Fruit fly (Drosophila melanogaster) whole organism, embryonic: Measurements from ENCODE around the gene Rab14.
A peak's percentile ranks its signal among the peaks of the same experiment; 100 is the strongest.

Experiments used
- CG1024 ChIP-seq: fragments of 200-800 bp; sonication (Bioruptor generic); IDR thresholded peaks from 2 replicates; pipeline ENCODE4 v1.3.6; 2022; ENCODE audit warnings: missing biosample characterization, missing genetic modification characterization
- CG11093 ChIP-seq: fragments of 200-800 bp; sonication (Bioruptor generic); IDR thresholded peaks from 3 replicates; pipeline ENCODE4 v1.3.6; 2022; ENCODE audit warnings: missing biosample characterization, missing genetic modification characterization
- CG12219 ChIP-seq: fragments of 200-800 bp; sonication (Bioruptor generic); optimal IDR thresholded peaks from 3 replicates; lab custom pipeline; 2018; ENCODE audit warnings: missing biosample characterization, mild to moderate bottlenecking, missing genetic modification characterization
- CG13894 ChIP-seq: fragments of 200-800 bp; sonication (Bioruptor generic); optimal IDR thresholded peaks from 3 replicates; lab custom pipeline; 2018; ENCODE audit warnings: missing biosample characterization, mild to moderate bottlenecking, missing genetic modification characterization, moderate library complexity
- CG14710 ChIP-seq: fragments of 200-800 bp; sonication (Bioruptor generic); optimal IDR thresholded peaks from 3 replicates; lab custom pipeline; 2019; ENCODE audit warnings: missing biosample characterization, mild to moderate bottlenecking, missing genetic modification characterization, moderate library complexity
- CG14860 ChIP-seq: fragments of 200-800 bp; sonication (Bioruptor generic); IDR thresholded peaks from 3 replicates; pipeline ENCODE4 v1.3.6; 2022; ENCODE audit warnings: missing biosample characterization, missing genetic modification characterization; ENCODE audit not compliant: partially characterized antibody
- CG1603 ChIP-seq: fragments of 200-800 bp; sonication (Bioruptor generic); optimal IDR thresholded peaks from 2 replicates; lab custom pipeline; 2019; ENCODE audit warnings: missing biosample characterization, mild to moderate bottlenecking, missing genetic modification characterization, moderate library complexity
- CG18262 ChIP-seq: fragments of 200-800 bp; optimal IDR thresholded peaks from 3 replicates; lab custom pipeline; 2019; ENCODE audit warnings: missing biosample characterization, mild to moderate bottlenecking, missing genetic modification characterization, moderate library complexity
- CG2120 ChIP-seq: fragments of 200-800 bp; sonication (Bioruptor generic); optimal IDR thresholded peaks from 3 replicates; lab custom pipeline; 2016; ENCODE audit warnings: missing biosample characterization, missing genetic modification characterization
- CG2202 ChIP-seq: fragments of 200-800 bp; sonication (Bioruptor generic); optimal IDR thresholded peaks from 2 replicates; lab custom pipeline; 2018; ENCODE audit warnings: missing biosample characterization, mild to moderate bottlenecking, missing genetic modification characterization
- CG31388 ChIP-seq: fragments of 200-800 bp; sonication (Bioruptor generic); optimal IDR thresholded peaks from 2 replicates; lab custom pipeline; 2016; ENCODE audit warnings: missing biosample characterization, missing genetic modification characterization
- CG3995 ChIP-seq: fragments of 200-800 bp; sonication (Bioruptor generic); optimal IDR thresholded peaks from 3 replicates; lab custom pipeline; 2016; ENCODE audit warnings: missing biosample characterization, missing genetic modification characterization
- CG4328 ChIP-seq: fragments of 200-800 bp; sonication (Bioruptor generic); optimal IDR thresholded peaks from 3 replicates; lab custom pipeline; 2017; ENCODE audit warnings: missing biosample characterization, missing genetic modification reagents, missing genetic modification characterization
- CG4360 ChIP-seq: fragments of 200-800 bp; sonication (Bioruptor generic); IDR thresholded peaks from 2 replicates; pipeline ENCODE4 v1.3.6; 2022; ENCODE audit warnings: missing biosample characterization, missing genetic modification characterization
- CG6254 ChIP-seq: fragments of 200-800 bp; sonication (Bioruptor generic); optimal IDR thresholded peaks from 3 replicates; lab custom pipeline; 2017; ENCODE audit warnings: mild to moderate bottlenecking, missing biosample characterization, missing genetic modification reagents, missing genetic modification characterization
- CG8359 ChIP-seq: fragments of 200-800 bp; sonication (Bioruptor generic); optimal IDR thresholded peaks from 2 replicates; lab custom pipeline; 2017; ENCODE audit warnings: missing biosample characterization, mild to moderate bottlenecking, missing genetic modification characterization, borderline replicate concordance
- Drgx ChIP-seq: fragments of 200-800 bp; sonication (Bioruptor generic); IDR thresholded peaks from 2 replicates; pipeline ENCODE4 v1.3.6; 2022; ENCODE audit warnings: missing biosample characterization, missing genetic modification characterization
- E2f1 ChIP-seq: fragments of 200-800 bp; sonication (Bioruptor generic); IDR thresholded peaks from 2 replicates; pipeline ENCODE4 v1.3.6; 2022; ENCODE audit warnings: missing biosample characterization, missing genetic modification characterization
- Fer3 ChIP-seq: fragments of 200-800 bp; sonication (Bioruptor generic); optimal IDR thresholded peaks from 2 replicates; lab custom pipeline; 2018; ENCODE audit warnings: missing biosample characterization, mild to moderate bottlenecking, missing genetic modification characterization, moderate library complexity
- NFAT ChIP-seq: fragments of 200-800 bp; sonication (Bioruptor generic); IDR thresholded peaks from 2 replicates; pipeline ENCODE4 v1.3.6; 2022; ENCODE audit warnings: missing biosample characterization, missing genetic modification characterization
- PHDP ChIP-seq: fragments of 200-800 bp; sonication (Bioruptor generic); optimal IDR thresholded peaks from 3 replicates; lab custom pipeline; 2018; ENCODE audit warnings: missing biosample characterization, mild to moderate bottlenecking, missing genetic modification characterization, moderate library complexity
- Ptx1 ChIP-seq: fragments of 200-800 bp; sonication (Bioruptor generic); IDR thresholded peaks from 2 replicates; pipeline ENCODE4 v1.3.6; 2022; ENCODE audit warnings: missing biosample characterization, missing genetic modification characterization
- Stat92E ChIP-seq, 3 experiments: fragments of >200 bp in 2 of 3; fragments of 200-800 bp in 1 of 3; sonication (Bioruptor generic) in 1 of 3; optimal IDR thresholded peaks; 2 replicates each; lab custom pipeline; 2017 to 2019; ENCODE audit warnings: missing biosample characterization in 3 of 3, missing genetic modification characterization in 3 of 3, mild to moderate bottlenecking in 1 of 3, moderate library complexity in 1 of 3
- YL-1 ChIP-seq: fragments of 200-800 bp; sonication (Bioruptor generic); optimal IDR thresholded peaks from 3 replicates; lab custom pipeline; 2017; ENCODE audit warnings: missing biosample characterization, mild to moderate bottlenecking, missing genetic modification characterization
- bsh ChIP-seq, 2 experiments: fragments of 200-800 bp; sonication (Bioruptor generic); optimal IDR thresholded peaks; 2 replicates each; lab custom pipeline; 2017 to 2018; ENCODE audit warnings: mild to moderate bottlenecking in 2 of 2, missing biosample characterization in 2 of 2, missing genetic modification characterization in 2 of 2, moderate library complexity in 1 of 2
- cad ChIP-seq: fragments of >200 bp; optimal IDR thresholded peaks from 2 replicates; lab custom pipeline; 2017; ENCODE audit warnings: missing biosample characterization, missing genetic modification characterization
- emc ChIP-seq: fragments of 200-800 bp; sonication (Bioruptor generic); optimal IDR thresholded peaks from 2 replicates; lab custom pipeline; 2016; ENCODE audit warnings: missing biosample characterization, missing genetic modification characterization
- fd96Cb ChIP-seq: fragments of 200-800 bp; sonication (Bioruptor generic); optimal IDR thresholded peaks from 2 replicates; lab custom pipeline; 2018; ENCODE audit warnings: missing biosample characterization, mild to moderate bottlenecking, missing genetic modification characterization, moderate library complexity
- ftz-f1 ChIP-seq: fragments of 200-800 bp; sonication (Bioruptor generic); optimal IDR thresholded peaks from 2 replicates; lab custom pipeline; 2016; ENCODE audit warnings: missing biosample characterization, missing genetic modification characterization
- gem ChIP-seq: fragments of 200-800 bp; sonication (Bioruptor generic); optimal IDR thresholded peaks from 2 replicates; lab custom pipeline; 2019; ENCODE audit warnings: missing biosample characterization, mild to moderate bottlenecking, missing genetic modification characterization, moderate library complexity
- grau ChIP-seq: fragments of 200-800 bp; optimal IDR thresholded peaks from 3 replicates; lab custom pipeline; 2019; ENCODE audit warnings: missing biosample characterization, mild to moderate bottlenecking, missing genetic modification characterization, moderate library complexity
- gsb-n ChIP-seq: fragments of 200-800 bp; sonication (Bioruptor generic); optimal IDR thresholded peaks from 3 replicates; lab custom pipeline; 2018; ENCODE audit warnings: missing biosample characterization, mild to moderate bottlenecking, missing genetic modification characterization
- gt ChIP-seq: fragments of 200-800 bp; sonication (Bioruptor generic); IDR thresholded peaks from 2 replicates; pipeline ENCODE4 v1.3.6; 2022; ENCODE audit warnings: missing biosample characterization, missing genetic modification characterization
- hbn ChIP-seq: fragments of 200-800 bp; sonication (Bioruptor generic); IDR thresholded peaks from 2 replicates; pipeline ENCODE4 v1.3.6; 2022; ENCODE audit warnings: missing biosample characterization, missing genetic modification characterization; ENCODE audit not compliant: partially characterized antibody
- her ChIP-seq: fragments of 200-800 bp; sonication (Bioruptor generic); optimal IDR thresholded peaks from 2 replicates; lab custom pipeline; 2016; ENCODE audit warnings: missing biosample characterization, missing genetic modification characterization
- ken ChIP-seq: fragments of 200-800 bp; sonication (Bioruptor generic); IDR thresholded peaks from 3 replicates; pipeline ENCODE4 v1.3.6; 2022; ENCODE audit warnings: missing biosample characterization, missing genetic modification characterization
- lov ChIP-seq, 2 experiments: fragments of 200-800 bp in 1 of 2; fragments of >200 bp in 1 of 2; sonication (Bioruptor generic) in 1 of 2; IDR thresholded peaks in 1 of 2; optimal IDR thresholded peaks in 1 of 2; 2 replicates in 1 of 2; 3 replicates in 1 of 2; pipeline versions ENCODE4 v1.3.6 to Lab custom; 2017 to 2022; ENCODE audit warnings: missing biosample characterization in 1 of 2, missing genetic modification characterization in 1 of 2
- mam ChIP-seq: fragments of 200-800 bp; sonication (Bioruptor generic); optimal IDR thresholded peaks from 3 replicates; lab custom pipeline; 2016; ENCODE audit warnings: missing biosample characterization, missing genetic modification characterization
- mirr ChIP-seq: fragments of 200-800 bp; sonication (Bioruptor generic); optimal IDR thresholded peaks from 3 replicates; lab custom pipeline; 2018; ENCODE audit warnings: missing biosample characterization, mild to moderate bottlenecking, missing genetic modification characterization
- nerfin-2 ChIP-seq: fragments of 200-800 bp; sonication (Bioruptor generic); IDR thresholded peaks from 2 replicates; pipeline ENCODE4 v1.3.6; 2022; ENCODE audit warnings: missing biosample characterization, missing genetic modification characterization; ENCODE audit not compliant: partially characterized antibody
- nom ChIP-seq: fragments of 200-800 bp; sonication (Bioruptor generic); optimal IDR thresholded peaks from 2 replicates; lab custom pipeline; 2017; ENCODE audit warnings: missing biosample characterization, missing genetic modification characterization, mild to moderate bottlenecking, moderate library complexity, missing genetic modification reagents
- salm ChIP-seq: fragments of 200-800 bp; sonication (Bioruptor generic); optimal IDR thresholded peaks from 2 replicates; lab custom pipeline; 2018; ENCODE audit warnings: missing biosample characterization, mild to moderate bottlenecking, missing genetic modification characterization
- seq ChIP-seq: fragments of 200-800 bp; sonication (Bioruptor generic); IDR thresholded peaks from 2 replicates; pipeline ENCODE4 v1.3.6; 2022; ENCODE audit warnings: missing biosample characterization, missing genetic modification characterization
- sima ChIP-seq: fragments of 200-800 bp; sonication (Bioruptor generic); optimal IDR thresholded peaks from 2 replicates; lab custom pipeline; 2016; ENCODE audit warnings: missing biosample characterization, missing genetic modification characterization
- tna ChIP-seq: fragments of 200-800 bp; sonication (Bioruptor generic); IDR thresholded peaks from 2 replicates; pipeline ENCODE4 v1.3.6; 2022; ENCODE audit warnings: missing biosample characterization, missing genetic modification characterization; ENCODE audit not compliant: partially characterized antibody
- trem ChIP-seq: fragments of 200-800 bp; optimal IDR thresholded peaks from 3 replicates; lab custom pipeline; 2019; ENCODE audit warnings: missing biosample characterization, mild to moderate bottlenecking, missing genetic modification characterization, moderate library complexity
- trh ChIP-seq: fragments of 200-800 bp; sonication (Bioruptor generic); optimal IDR thresholded peaks from 2 replicates; lab custom pipeline; 2016; ENCODE audit warnings: missing biosample characterization, missing genetic modification characterization
- usp ChIP-seq: fragments of >200 bp; optimal IDR thresholded peaks from 2 replicates; lab custom pipeline; 2017; ENCODE audit warnings: missing biosample characterization, missing genetic modification characterization
- vnd ChIP-seq: fragments of 200-800 bp; sonication (Bioruptor generic); IDR thresholded peaks from 3 replicates; pipeline ENCODE4 v1.3.6; 2022; ENCODE audit warnings: missing biosample characterization, missing genetic modification characterization; ENCODE audit not compliant: partially characterized antibody
- zen2 ChIP-seq: fragments of 200-800 bp; sonication (Bioruptor generic); IDR thresholded peaks from 3 replicates; pipeline ENCODE4 v1.3.6; 2022; ENCODE audit warnings: missing biosample characterization, missing genetic modification characterization; ENCODE audit not compliant: partially characterized antibody

Rab14 gene

DNA sequence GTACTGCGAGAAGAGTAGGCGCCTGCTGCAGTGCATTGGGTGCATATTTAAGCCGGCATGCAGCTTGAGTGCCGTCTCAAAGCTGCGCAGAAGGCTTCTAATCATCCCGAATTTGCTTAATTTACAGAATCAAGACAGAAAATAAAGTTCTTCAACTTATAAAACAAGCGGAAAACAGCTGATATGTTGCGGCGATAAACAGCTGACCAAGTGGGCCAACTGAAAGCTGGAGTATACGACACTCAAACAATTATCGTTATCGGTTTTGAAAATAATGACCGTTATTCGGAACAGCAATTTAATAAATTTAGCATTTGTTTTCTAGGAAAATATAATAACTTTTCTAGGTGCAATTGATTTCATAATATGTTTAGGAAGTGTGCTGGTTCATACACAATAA lies 6.3 kb upstream of the Rab14 start, which contains the start of gene mTTF (continued):
- no peak for TF ChIP-seq CG4360 (GFP tag; lab: Robert Waterston, UW)
- no peak for TF ChIP-seq CG18262 (tag; lab: Kevin White, UChicago)
- no peak for TF ChIP-seq CG2202 (tag; lab: Kevin White, UChicago)
- TF ChIP-seq E2f1 (GFP tag; lab: Robert Waterston, UW), result no peak
- TF ChIP-seq usp (GFP tag; lab: Kevin White, UChicago), result no peak
- no peak for TF ChIP-seq trh (GFP tag; lab: Kevin White, UChicago)
- no peak for TF ChIP-seq sima (GFP tag; lab: Kevin White, UChicago)
- TF ChIP-seq ken (GFP tag; lab: Robert Waterston, UW), result no peak
- no peak for TF ChIP-seq CG1024 (GFP tag; lab: Robert Waterston, UW)
- no peak for TF ChIP-seq CG2120 (GFP tag; lab: Kevin White, UChicago)
- TF ChIP-seq CG14860, result peak; percentile 36; the same call in 1 of the 3 replicates
- no peak for TF ChIP-seq CG8359 (GFP tag; lab: Kevin White, UChicago)
- TF ChIP-seq mam (GFP tag; lab: Kevin White, UChicago), result no peak
- no peak for TF ChIP-seq seq (GFP tag; lab: Robert Waterston, UW)
- TF ChIP-seq Drgx (GFP tag; lab: Robert Waterston, UW), result no peak
- peak; percentile 40 for TF ChIP-seq CG14710 (tag; lab: Kevin White, UChicago)
- no peak for TF ChIP-seq tna (GFP tag; lab: Robert Waterston, UW)
- peak; percentile 4; the same call in 1 of the 2 replicates for TF ChIP-seq NFAT (GFP tag; lab: Robert Waterston, UW)
- no peak for TF ChIP-seq vnd
- no peak for TF ChIP-seq CG3995
- TF ChIP-seq CG31388 (GFP tag; lab: Kevin White, UChicago), result no peak
- peak; percentile 56; the same call in 1 of the 2 replicates for TF ChIP-seq hbn (GFP tag; lab: Robert Waterston, UW)
- peak; percentile 50 for TF ChIP-seq trem
- TF ChIP-seq CG4328, result no peak
- TF ChIP-seq Stat92E (GFP tag; optimal IDR thresholded peaks at IDR 0.05; lab: Kevin White, UChicago), result no peak
- no peak for TF ChIP-seq bsh (GFP tag; optimal IDR thresholded peaks at IDR 0.05; lab: Kevin White, UChicago)
- no peak for TF ChIP-seq salm (tag; lab: Kevin White, UChicago)
- TF ChIP-seq nom, result no peak
- no peak for TF ChIP-seq her (GFP tag; lab: Kevin White, UChicago)
- no peak for TF ChIP-seq Fer3 (tag; lab: Kevin White, UChicago)
- no peak for TF ChIP-seq gem
- no peak for TF ChIP-seq CG11093 (GFP tag; lab: Robert Waterston, UW)
- no peak for TF ChIP-seq emc (GFP tag; lab: Kevin White, UChicago)
- no peak for TF ChIP-seq Ptx1 (GFP tag; lab: Robert Waterston, UW)
- TF ChIP-seq zen2 (GFP tag; lab: Robert Waterston, UW), result no peak
- no peak for TF ChIP-seq CG6254 (GFP tag; lab: Kevin White, UChicago)
- 0 out of 2 replicates have a peak, but pooled peaks have one; percentile 10 for TF ChIP-seq nerfin-2 (GFP tag; lab: Robert Waterston, UW)
- TF ChIP-seq mirr, result no peak
- no peak for TF ChIP-seq lov (optimal IDR thresholded peaks at IDR 0.05; lab: Kevin White, UChicago)
- TF ChIP-seq lov (GFP tag; IDR thresholded peaks at IDR 0.05; lab: Robert Waterston, UW), result no peak
- no peak for TF ChIP-seq ftz-f1 (GFP tag; lab: Kevin White, UChicago)
- peak; percentile 28 for TF ChIP-seq YL-1
- TF ChIP-seq PHDP (tag; lab: Kevin White, UChicago), result no peak
- TF ChIP-seq fd96Cb, result no peak
- TF ChIP-seq CG1603 (tag; lab: Kevin White, UChicago), result peak; percentile 72
- TF ChIP-seq CG13894 (tag; lab: Kevin White, UChicago), result no peak
- no peak for TF ChIP-seq cad
- TF ChIP-seq CG12219 (GFP tag; lab: Kevin White, UChicago), result no peak
- TF ChIP-seq grau (tag; lab: Kevin White, UChicago), result no peak
- no peak for TF ChIP-seq gsb-n (tag; lab: Kevin White, UChicago)
- no peak for TF ChIP-seq gt
